Worm (Caenorhabditis elegans) whole organism, dauer: Measurements from ENCODE around the gene Y11D7A.3.
"Not testable (repeated sequence)": the region's sequence is repeated elsewhere in the genome, so short reads cannot be mapped to it uniquely, and the experiment has no call there.

Source experiments
- unc-62 ChIP-seq: sonication (generic microtip); optimal IDR thresholded peaks from 2 replicates; lab custom pipeline; 2017; ENCODE audit warnings: missing biosample characterization, missing genetic modification reagents, missing genetic modification characterization

The Y11D7A.3 gene

DNA sequence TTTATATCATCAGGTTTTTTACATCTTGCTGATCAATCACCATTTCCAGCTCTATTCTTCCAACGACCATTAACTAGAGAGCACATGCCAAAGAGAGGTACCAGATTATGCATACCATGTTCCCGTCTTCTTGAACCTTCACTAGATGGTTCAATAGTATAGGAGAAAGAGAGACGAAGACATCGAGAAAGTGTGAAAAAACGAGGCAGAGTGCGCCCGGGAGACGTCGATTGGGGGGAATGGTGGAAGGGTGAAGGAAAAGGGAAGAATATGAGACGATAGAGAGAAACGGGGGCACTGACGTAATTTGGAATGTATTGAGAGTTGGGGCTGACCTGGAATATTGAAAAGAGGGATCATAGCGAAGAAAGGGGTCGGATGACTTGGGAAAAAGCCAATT, 34.7 kb downstream of the Y11D7A.3 start:
- no peak for TF ChIP-seq unc-62 (GFP tag; lab: Kevin White, UChicago)

DNA sequence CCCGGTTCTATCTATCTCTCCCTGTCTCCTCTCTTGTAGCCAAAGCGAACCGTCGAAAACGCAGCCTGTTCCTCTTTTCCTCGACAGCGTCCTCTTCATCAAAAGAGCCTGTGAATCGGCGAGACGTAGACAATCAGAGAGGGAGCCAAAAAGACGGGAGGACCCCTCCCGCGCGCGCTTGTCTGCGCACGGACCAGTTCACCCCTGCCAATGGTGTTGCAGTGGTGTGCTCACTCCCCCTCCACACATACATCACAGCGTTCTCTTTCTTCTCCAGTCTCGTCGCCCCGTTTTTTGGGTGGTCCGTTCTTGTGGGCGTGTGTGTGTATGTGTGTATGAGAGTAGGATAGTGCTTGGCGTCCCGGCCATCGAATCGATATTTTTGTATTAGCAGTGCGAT, 36.0 kb downstream of the Y11D7A.3 start:
- no peak for TF ChIP-seq unc-62 (GFP tag; lab: Kevin White, UChicago)

DNA sequence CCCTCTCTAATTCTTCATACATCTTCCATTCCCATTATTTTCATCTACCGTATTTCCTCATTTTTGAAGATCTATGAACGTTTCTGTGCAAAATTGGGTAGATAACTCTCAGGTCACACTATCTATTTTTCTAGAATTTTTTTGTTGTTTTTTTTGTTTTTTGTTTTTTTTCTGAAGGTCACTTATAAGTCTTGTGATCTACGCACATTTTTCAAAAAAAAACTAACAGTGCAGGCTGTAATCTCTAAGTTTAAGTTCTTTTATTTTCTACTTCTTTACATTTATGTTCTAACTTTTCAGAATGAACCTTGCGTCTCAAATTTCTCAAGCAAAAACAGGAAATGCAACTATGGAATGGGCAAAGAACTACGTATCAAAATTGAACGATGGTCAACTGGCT, 36.9 kb downstream of the Y11D7A.3 start, which contains the start of gene flh-3:
Gene flh-3, plus strand, starts transcription at position 301 of the 400 bp plus-strand sequence.
- no peak for TF ChIP-seq unc-62 (GFP tag; lab: Kevin White, UChicago)

DNA sequence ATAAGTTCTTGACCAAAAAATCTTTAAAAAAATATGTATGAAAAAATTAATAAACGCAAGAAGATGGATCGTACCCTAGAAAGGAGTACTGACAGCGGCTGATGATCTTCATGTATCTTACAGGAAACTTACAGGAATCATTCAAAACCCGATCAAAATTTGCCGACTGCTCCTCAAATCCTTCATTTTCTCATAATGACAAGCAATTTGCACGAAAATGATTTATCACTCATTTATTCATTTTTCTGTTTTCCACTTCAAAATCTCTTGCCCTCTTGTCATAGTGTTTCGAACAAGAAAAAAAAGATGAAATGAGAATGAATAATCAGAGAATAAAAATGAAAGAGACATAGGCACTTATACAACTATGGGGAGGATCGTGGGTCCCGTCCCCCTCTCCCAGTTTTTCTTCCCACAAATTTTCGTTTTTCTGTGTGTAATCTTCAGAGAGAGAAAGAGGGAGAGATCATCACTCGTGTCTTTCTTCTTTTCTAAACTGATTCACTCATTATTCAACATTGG, 41.2 kb downstream of the Y11D7A.3 start, which contains the start of gene nmy-3:
Gene nmy-3, plus strand, starts transcription at position 472 of the 522 bp plus-strand sequence.
- no peak for TF ChIP-seq unc-62 (GFP tag; lab: Kevin White, UChicago)

DNA sequence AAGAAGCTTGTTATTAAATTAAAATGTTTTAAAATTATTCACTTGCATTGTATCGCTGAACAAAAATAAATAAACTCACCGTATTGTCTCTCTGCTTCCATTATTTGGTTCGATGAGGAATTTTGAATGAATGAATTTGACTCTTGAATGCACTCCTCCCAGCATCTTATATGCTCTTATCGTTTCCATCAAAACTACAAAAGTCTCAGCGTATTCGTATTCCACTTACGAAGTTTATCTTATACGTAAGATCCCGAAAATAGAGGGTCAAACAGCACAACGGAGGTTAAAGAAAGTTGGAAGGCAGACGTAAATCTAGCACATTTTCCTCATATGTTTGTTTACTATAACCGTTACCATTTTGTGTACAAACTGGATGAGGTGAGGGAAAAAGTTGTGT, 53.4 kb downstream of the Y11D7A.3 start, which contains the start of gene nhr-267:
Gene nhr-267, minus strand, starts transcription at position 101 of the 400 bp plus-strand sequence.
- TF ChIP-seq unc-62 (GFP tag; lab: Kevin White, UChicago), result not testable (repeated sequence)

DNA sequence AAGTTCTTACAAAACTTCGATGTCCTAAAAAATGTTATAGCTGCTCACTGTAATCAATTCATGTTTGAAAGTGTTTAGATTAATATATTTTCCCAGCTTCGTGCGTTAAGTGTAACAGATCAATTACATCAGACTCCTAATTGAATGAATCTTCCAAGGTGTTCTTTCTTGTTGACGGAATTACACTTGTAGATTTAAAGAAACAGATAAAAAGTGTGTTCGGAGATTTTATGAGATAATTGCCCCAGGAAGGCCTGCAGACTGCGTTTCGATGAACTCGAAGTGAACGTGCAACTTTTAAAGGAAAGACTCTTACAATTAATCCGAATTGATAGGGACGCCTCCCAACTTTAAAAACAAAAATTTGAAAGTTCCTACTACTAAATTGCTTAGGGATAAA, 56.7 kb downstream of the Y11D7A.3 start:
- TF ChIP-seq unc-62 (GFP tag; lab: Kevin White, UChicago), result no peak
